Fruit fly (Drosophila melanogaster): ENCODE data around the gene Tsp26A.

The Tsp26A gene

dm6 chr2L:6050575-6050974 is 50.5 kb downstream of the Tsp26A start, which contains the start of gene CG9135:
Gene CG9135, plus strand, starts transcription at chr2L:6050800.
- TF ChIP-seq chif (GFP tag; optimal IDR thresholded peaks at IDR 0.05) (no peak), CG2712 (tag; optimal IDR thresholded peaks at IDR 0.05) (peak; percentile 36), luna (GFP tag; optimal IDR thresholded peaks at IDR 0.05) (peak; percentile 6), nmo (GFP tag; optimal IDR thresholded peaks at IDR 0.05) (peak; percentile 36), CG11696 (GFP tag; IDR thresholded peaks at IDR 0.05) (no peak), sc (optimal IDR thresholded peaks at IDR 0.05) (no peak), sc (GFP tag; optimal IDR thresholded peaks at IDR 0.05) (no peak), CG2116 (GFP tag; optimal IDR thresholded peaks at IDR 0.05) (peak; percentile 93), CG10267 (tag; optimal IDR thresholded peaks at IDR 0.05) (peak; percentile 19), CG30403 (GFP tag; optimal IDR thresholded peaks at IDR 0.05) (no peak), crc (GFP tag; optimal IDR thresholded peaks at IDR 0.05) (no peak), Fer3 (tag; optimal IDR thresholded peaks at IDR 0.05) (peak; percentile 9), Doc2 (GFP tag; IDR thresholded peaks at IDR 0.05) (no peak), CG17829 (tag; optimal IDR thresholded peaks at IDR 0.05) (peak; percentile 34), CG30431 (GFP tag; optimal IDR thresholded peaks at IDR 0.05) (no peak), psq (GFP tag; optimal IDR thresholded peaks at IDR 0.05) (no peak), trem (tag; optimal IDR thresholded peaks at IDR 0.05) (peak; percentile 69), CG15514 (GFP tag; optimal IDR thresholded peaks at IDR 0.05) (peak; percentile 58), tna (GFP tag; IDR thresholded peaks at IDR 0.05; ENCODE audit: partially characterized antibody) (peak; percentile 99), CG14860 (GFP tag; IDR thresholded peaks at IDR 0.05; ENCODE audit: partially characterized antibody) (peak; percentile 99), Trl (optimal IDR thresholded peaks at IDR 0.05) (no peak), Trl (GFP tag; optimal IDR thresholded peaks at IDR 0.05) (no peak), CG34224 (GFP tag; IDR thresholded peaks at IDR 0.05; ENCODE audit: partially characterized antibody) (peak; percentile 99), CG6683 (GFP tag; optimal IDR thresholded peaks at IDR 0.05) (no peak), Sry-δ (GFP tag; optimal IDR thresholded peaks at IDR 0.05) (peak; percentile 84), CkIIα-i1 (GFP tag; IDR thresholded peaks at IDR 0.05) (peak; percentile 69; the same call in 1 of the 2 replicates), unc-4 (GFP tag; IDR thresholded peaks at IDR 0.05; ENCODE audit: partially characterized antibody) (peak; percentile 99), sisA (GFP tag; IDR thresholded peaks at IDR 0.05) (no peak), Med (GFP tag) (peak; percentile 23), HHEX (GFP tag; optimal IDR thresholded peaks at IDR 0.05) (no peak), CG7963 (GFP tag; IDR thresholded peaks at IDR 0.05; ENCODE audit: partially characterized antibody) (peak; percentile 100), Rfx (GFP tag; IDR thresholded peaks at IDR 0.05) (peak; percentile 62), sob (GFP tag; IDR thresholded peaks at IDR 0.05) (peak; percentile 50; the same call in 1 of the 2 replicates), Sin3A (optimal IDR thresholded peaks at IDR 0.05) (peak; percentile 42), Xbp1 (GFP tag; optimal IDR thresholded peaks at IDR 0.05) (no peak), hb (GFP tag; IDR thresholded peaks at IDR 0.05; ENCODE audit: partially characterized antibody) (peak; percentile 99), cg (GFP tag; optimal IDR thresholded peaks at IDR 0.05) (no peak), bigmax (GFP tag; optimal IDR thresholded peaks at IDR 0.05) (peak; percentile 88), Lhr (GFP tag; optimal IDR thresholded peaks at IDR 0.05) (peak; percentile 56), Elba2 (GFP tag; optimal IDR thresholded peaks at IDR 0.05) (no peak), CG11723 (GFP tag; optimal IDR thresholded peaks at IDR 0.05) (no peak), CG9932 (GFP tag; IDR thresholded peaks at IDR 0.05) (peak; percentile 59; the same call in 1 of the 2 replicates), Dip2 (GFP tag; IDR thresholded peaks at IDR 0.05) (no peak), ato (GFP tag; IDR thresholded peaks at IDR 0.05; ENCODE audit: partially characterized antibody) (peak; percentile 99), schlank (tag; optimal IDR thresholded peaks at IDR 0.05) (no peak), Six4 (GFP tag; optimal IDR thresholded peaks at IDR 0.05) (no peak), ttk (GFP tag; IDR thresholded peaks at IDR 0.05) (no peak), CG5180 (GFP tag; optimal IDR thresholded peaks at IDR 0.05) (no peak), CG15601 (tag; optimal IDR thresholded peaks at IDR 0.05) (peak; percentile 11), MBD-R2 (GFP tag; IDR thresholded peaks at IDR 0.05) (peak; percentile 79), Xrp1 (GFP tag; IDR thresholded peaks at IDR 0.05) (no peak)
